Fruit fly (Drosophila melanogaster) whole organism, embryonic: Measurements from ENCODE around the gene Bx42.

Experiments used
- Atf3 ChIP-seq: fragments of 200-800 bp; sonication (Bioruptor generic); optimal IDR thresholded peaks from 3 replicates; lab custom pipeline; 2016; ENCODE audit warnings: missing biosample characterization, missing genetic modification characterization
- Atf6 ChIP-seq: fragments of 200-800 bp; sonication (Bioruptor generic); IDR thresholded peaks from 2 replicates; pipeline ENCODE4 v1.3.6; 2022; ENCODE audit warnings: missing biosample characterization, missing genetic modification characterization
- B-H2 ChIP-seq: fragments of 200-800 bp; sonication (Bioruptor generic); optimal IDR thresholded peaks from 2 replicates; lab custom pipeline; 2018; ENCODE audit warnings: missing biosample characterization, mild to moderate bottlenecking, missing genetic modification characterization
- Bdp1 ChIP-seq: fragments of 200-800 bp; sonication (Bioruptor generic); optimal IDR thresholded peaks from 3 replicates; lab custom pipeline; 2016; ENCODE audit warnings: missing biosample characterization, missing genetic modification characterization
- Bgb ChIP-seq: fragments of 200-800 bp; sonication (Bioruptor generic); IDR thresholded peaks from 2 replicates; pipeline ENCODE4 v1.3.6; 2022; ENCODE audit warnings: missing biosample characterization, missing genetic modification characterization; ENCODE audit not compliant: partially characterized antibody
- Bteb2 ChIP-seq: fragments of 200-800 bp; sonication (Bioruptor generic); optimal IDR thresholded peaks from 2 replicates; lab custom pipeline; 2016; ENCODE audit warnings: missing biosample characterization, missing genetic modification characterization
- CG11085 ChIP-seq: fragments of 200-800 bp; sonication (Bioruptor generic); IDR thresholded peaks from 2 replicates; pipeline ENCODE4 v1.3.6; 2022; ENCODE audit warnings: missing biosample characterization, missing genetic modification characterization
- CG12236 ChIP-seq: fragments of 200-800 bp; sonication (Bioruptor generic); optimal IDR thresholded peaks from 2 replicates; lab custom pipeline; 2016; ENCODE audit warnings: missing biosample characterization, missing genetic modification characterization
- CG12659 ChIP-seq: fragments of 200-800 bp; sonication (Bioruptor generic); optimal IDR thresholded peaks from 3 replicates; lab custom pipeline; 2017; ENCODE audit warnings: mild to moderate bottlenecking, missing biosample characterization, missing genetic modification reagents, missing genetic modification characterization
- CG12942 ChIP-seq: fragments of 200-800 bp; sonication (Bioruptor generic); optimal IDR thresholded peaks from 3 replicates; lab custom pipeline; 2016; ENCODE audit warnings: missing biosample characterization, missing genetic modification characterization
- CG13775 ChIP-seq: fragments of 200-800 bp; sonication (Bioruptor generic); optimal IDR thresholded peaks from 3 replicates; lab custom pipeline; 2017; ENCODE audit warnings: missing biosample characterization, mild to moderate bottlenecking, missing genetic modification characterization
- CG15269 ChIP-seq: fragments of 200-800 bp; sonication (Bioruptor generic); optimal IDR thresholded peaks from 2 replicates; lab custom pipeline; 2018; ENCODE audit warnings: missing biosample characterization, mild to moderate bottlenecking, missing genetic modification characterization, moderate library complexity
- CG17186 ChIP-seq: fragments of 200-800 bp; sonication (Bioruptor generic); optimal IDR thresholded peaks from 3 replicates; lab custom pipeline; 2017; ENCODE audit warnings: missing biosample characterization, missing genetic modification reagents, missing genetic modification characterization
- CG17359 ChIP-seq: fragments of 200-800 bp; sonication (Bioruptor generic); optimal IDR thresholded peaks from 3 replicates; lab custom pipeline; 2018; ENCODE audit warnings: missing biosample characterization, mild to moderate bottlenecking, missing genetic modification characterization, moderate library complexity
- CG2116 ChIP-seq: fragments of 200-800 bp; sonication (Bioruptor generic); optimal IDR thresholded peaks from 3 replicates; lab custom pipeline; 2018; ENCODE audit warnings: missing biosample characterization, mild to moderate bottlenecking, missing genetic modification characterization
- CG2199 ChIP-seq: fragments of 200-800 bp; sonication (Bioruptor generic); IDR thresholded peaks from 3 replicates; pipeline ENCODE4 v1.3.6; 2022; ENCODE audit warnings: missing biosample characterization, missing genetic modification characterization
- CG2678 ChIP-seq: fragments of 200-800 bp; sonication (Bioruptor generic); optimal IDR thresholded peaks from 3 replicates; lab custom pipeline; 2019; ENCODE audit warnings: missing biosample characterization, mild to moderate bottlenecking, missing genetic modification characterization, moderate library complexity
- CG30403 ChIP-seq: fragments of 200-800 bp; sonication (Bioruptor generic); optimal IDR thresholded peaks from 3 replicates; lab custom pipeline; 2016; ENCODE audit warnings: missing biosample characterization, missing genetic modification characterization
- CG33557 ChIP-seq: fragments of 200-800 bp; sonication (Bioruptor generic); optimal IDR thresholded peaks from 2 replicates; lab custom pipeline; 2019; ENCODE audit warnings: missing biosample characterization, mild to moderate bottlenecking, missing genetic modification characterization, moderate library complexity
- CG4617 ChIP-seq: fragments of 200-800 bp; sonication (Bioruptor generic); optimal IDR thresholded peaks from 3 replicates; lab custom pipeline; 2016; ENCODE audit warnings: missing biosample characterization, missing genetic modification characterization, borderline replicate concordance
- CG6689 ChIP-seq: fragments of 200-800 bp; sonication (Bioruptor generic); IDR thresholded peaks from 2 replicates; pipeline ENCODE4 v1.3.6; 2022; ENCODE audit warnings: missing biosample characterization, missing genetic modification characterization
- CG6854 ChIP-seq: fragments of 200-800 bp; sonication (Bioruptor generic); optimal IDR thresholded peaks from 3 replicates; lab custom pipeline; 2017; ENCODE audit warnings: missing biosample characterization, mild to moderate bottlenecking, missing genetic modification characterization
- CG7372 ChIP-seq: fragments of 200-800 bp; sonication (Bioruptor generic); IDR thresholded peaks from 2 replicates; pipeline ENCODE4 v1.3.6; 2022; ENCODE audit warnings: missing biosample characterization, missing genetic modification characterization
- CG7928 ChIP-seq: fragments of 200-800 bp; sonication (Bioruptor generic); optimal IDR thresholded peaks from 2 replicates; lab custom pipeline; 2017; ENCODE audit warnings: missing biosample characterization, mild to moderate bottlenecking, missing genetic modification characterization
- CG7963 ChIP-seq: fragments of 200-800 bp; sonication (Bioruptor generic); IDR thresholded peaks from 3 replicates; pipeline ENCODE4 v1.3.6; 2022; ENCODE audit warnings: missing biosample characterization, missing genetic modification characterization; ENCODE audit not compliant: partially characterized antibody
- Dref ChIP-seq: fragments of 200-800 bp; sonication (Bioruptor generic); IDR thresholded peaks from 2 replicates; pipeline ENCODE4 v1.3.6; 2022; ENCODE audit warnings: missing biosample characterization, missing genetic modification characterization
- ERR ChIP-seq: fragments of 200-800 bp; sonication (Bioruptor generic); optimal IDR thresholded peaks from 2 replicates; lab custom pipeline; 2016; ENCODE audit warnings: missing biosample characterization, missing genetic modification characterization
- Elba2 ChIP-seq: fragments of 200-800 bp; sonication (Bioruptor generic); optimal IDR thresholded peaks from 3 replicates; lab custom pipeline; 2016; ENCODE audit warnings: missing biosample characterization, missing genetic modification characterization
- MTF-1 ChIP-seq: fragments of 200-800 bp; sonication (Bioruptor generic); optimal IDR thresholded peaks from 2 replicates; lab custom pipeline; 2018; ENCODE audit warnings: missing biosample characterization, mild to moderate bottlenecking, missing genetic modification characterization, borderline replicate concordance
- Mes4 ChIP-seq: fragments of 200-800 bp; sonication (Bioruptor generic); optimal IDR thresholded peaks from 2 replicates; lab custom pipeline; 2016; ENCODE audit warnings: missing biosample characterization, missing genetic modification characterization
- Oaz ChIP-seq: fragments of 200-800 bp; sonication (Bioruptor generic); IDR thresholded peaks from 2 replicates; pipeline ENCODE4 v1.3.6; 2022; ENCODE audit warnings: missing biosample characterization, missing genetic modification characterization
- Oli ChIP-seq: fragments of 200-800 bp; sonication (Bioruptor generic); optimal IDR thresholded peaks from 2 replicates; lab custom pipeline; 2018; ENCODE audit warnings: missing biosample characterization, mild to moderate bottlenecking, missing genetic modification characterization, moderate library complexity
- Poxn ChIP-seq: fragments of 200-800 bp; sonication (Bioruptor generic); IDR thresholded peaks from 2 replicates; pipeline ENCODE4 v1.3.6; 2022; ENCODE audit warnings: missing biosample characterization, missing genetic modification characterization
- Rx ChIP-seq: fragments of 200-800 bp; sonication (Bioruptor generic); IDR thresholded peaks from 2 replicates; pipeline ENCODE4 v1.3.6; 2022; ENCODE audit warnings: missing biosample characterization, missing genetic modification characterization
- cg ChIP-seq: fragments of 200-800 bp; sonication (Bioruptor generic); optimal IDR thresholded peaks from 3 replicates; lab custom pipeline; 2019; ENCODE audit warnings: missing biosample characterization, mild to moderate bottlenecking, missing genetic modification characterization, moderate library complexity
- dysf ChIP-seq: fragments of 200-800 bp; sonication (Bioruptor generic); IDR thresholded peaks from 3 replicates; pipeline ENCODE4 v1.3.6; 2022; ENCODE audit warnings: missing biosample characterization, missing genetic modification characterization
- en ChIP-seq: fragments of 200-800 bp; sonication (Bioruptor generic); optimal IDR thresholded peaks from 2 replicates; lab custom pipeline; 2016; ENCODE audit warnings: missing biosample characterization, missing genetic modification characterization
- fd96Cb ChIP-seq: fragments of 200-800 bp; sonication (Bioruptor generic); optimal IDR thresholded peaks from 2 replicates; lab custom pipeline; 2018; ENCODE audit warnings: missing biosample characterization, mild to moderate bottlenecking, missing genetic modification characterization, moderate library complexity
- grau ChIP-seq: fragments of 200-800 bp; optimal IDR thresholded peaks from 3 replicates; lab custom pipeline; 2019; ENCODE audit warnings: missing biosample characterization, mild to moderate bottlenecking, missing genetic modification characterization, moderate library complexity
- ham ChIP-seq: fragments of 200-800 bp; sonication (Bioruptor generic); IDR thresholded peaks from 2 replicates; pipeline ENCODE4 v1.3.6; 2022; ENCODE audit warnings: missing biosample characterization, missing genetic modification characterization
- hb ChIP-seq: fragments of 200-800 bp; sonication (Bioruptor generic); IDR thresholded peaks from 3 replicates; pipeline ENCODE4 v1.3.6; 2022; ENCODE audit warnings: missing biosample characterization, missing genetic modification characterization; ENCODE audit not compliant: partially characterized antibody
- lmd ChIP-seq: fragments of 200-800 bp; sonication (Bioruptor generic); IDR thresholded peaks from 2 replicates; pipeline ENCODE4 v1.3.6; 2022; ENCODE audit warnings: missing biosample characterization, missing genetic modification characterization
- odd ChIP-seq: fragments of 200-800 bp; sonication (Bioruptor generic); optimal IDR thresholded peaks from 2 replicates; lab custom pipeline; 2017; ENCODE audit warnings: missing biosample characterization, mild to moderate bottlenecking, missing genetic modification characterization
- org-1 ChIP-seq: fragments of 200-800 bp; sonication (Bioruptor generic); optimal IDR thresholded peaks from 2 replicates; lab custom pipeline; 2017; ENCODE audit warnings: missing biosample characterization, missing genetic modification characterization
- pb ChIP-seq: fragments of 200-800 bp; sonication (Bioruptor generic); optimal IDR thresholded peaks from 3 replicates; lab custom pipeline; 2016; ENCODE audit warnings: missing biosample characterization, missing genetic modification characterization
- peb ChIP-seq: fragments of 200-800 bp; sonication (Bioruptor generic); IDR thresholded peaks from 2 replicates; pipeline ENCODE4 v1.3.6; 2022; ENCODE audit warnings: missing biosample characterization, missing genetic modification characterization
- phol ChIP-seq: fragments of 200-800 bp; sonication (Bioruptor generic); optimal IDR thresholded peaks from 3 replicates; lab custom pipeline; 2018; ENCODE audit warnings: missing biosample characterization, mild to moderate bottlenecking, missing genetic modification characterization, moderate library complexity
- pzg ChIP-seq: fragments of 200-800 bp; sonication (Bioruptor generic); optimal IDR thresholded peaks from 3 replicates; lab custom pipeline; 2018; ENCODE audit warnings: missing biosample characterization, mild to moderate bottlenecking, missing genetic modification characterization, moderate library complexity
- sr ChIP-seq: fragments of 200-800 bp; sonication (Bioruptor generic); IDR thresholded peaks from 3 replicates; pipeline ENCODE4 v1.3.6; 2022; ENCODE audit warnings: missing biosample characterization, missing genetic modification characterization
- ttk ChIP-seq: fragments of 200-800 bp; sonication (Bioruptor generic); IDR thresholded peaks from 2 replicates; pipeline ENCODE4 v2.1.2; 2022; ENCODE audit warnings: missing biosample characterization, missing genetic modification characterization

Bx42 gene

dm6 chrX:9075641-9076324 lies 30.6 kb downstream of the Bx42 start (continued):
- no peak for TF ChIP-seq ERR (GFP tag; lab: Kevin White, UChicago)
- no peak for TF ChIP-seq pzg (GFP tag; lab: Kevin White, UChicago)
- TF ChIP-seq Poxn (GFP tag; lab: Robert Waterston, UW), result no peak
- no peak for TF ChIP-seq Atf6
- TF ChIP-seq Bdp1, result no peak
- TF ChIP-seq Oaz (GFP tag; lab: Robert Waterston, UW), result no peak
- TF ChIP-seq phol (tag; lab: Kevin White, UChicago), result peak; percentile 36
- TF ChIP-seq Bteb2, result no peak
- TF ChIP-seq Mes4 (GFP tag; lab: Kevin White, UChicago), result no peak
- no peak for TF ChIP-seq Bgb (GFP tag; lab: Robert Waterston, UW)
- TF ChIP-seq fd96Cb (tag; lab: Kevin White, UChicago), result peak; percentile 11
- no peak for TF ChIP-seq CG17359
- TF ChIP-seq CG7963, result no peak
- TF ChIP-seq pb, result no peak
- TF ChIP-seq CG11085 (GFP tag; lab: Robert Waterston, UW), result no peak
- TF ChIP-seq ham (GFP tag; lab: Robert Waterston, UW), result no peak
- no peak for TF ChIP-seq Rx
- TF ChIP-seq Elba2 (GFP tag; lab: Kevin White, UChicago), result no peak
- no peak for TF ChIP-seq sr (GFP tag; lab: Robert Waterston, UW)
- no peak for TF ChIP-seq CG17186 (GFP tag; lab: Kevin White, UChicago)
- no peak for TF ChIP-seq grau (tag; lab: Kevin White, UChicago)
- peak; percentile 35 for TF ChIP-seq CG2678 (tag; lab: Kevin White, UChicago)
- TF ChIP-seq ttk (GFP tag; lab: Robert Waterston, UW), result no peak
- TF ChIP-seq CG12659 (GFP tag; lab: Kevin White, UChicago), result no peak
- TF ChIP-seq CG15269 (tag; lab: Kevin White, UChicago), result peak; percentile 5
- peak; percentile 2 for TF ChIP-seq odd (GFP tag; lab: Kevin White, UChicago)
- no peak for TF ChIP-seq hb (GFP tag; lab: Robert Waterston, UW)
- TF ChIP-seq CG12236 (GFP tag; lab: Kevin White, UChicago), result no peak
- peak; percentile 16 for TF ChIP-seq Oli
- TF ChIP-seq CG30403 (GFP tag; lab: Kevin White, UChicago), result peak; percentile 32
- no peak for TF ChIP-seq CG2116 (GFP tag; lab: Kevin White, UChicago)
- no peak for TF ChIP-seq peb (GFP tag; lab: Robert Waterston, UW)
- no peak for TF ChIP-seq Dref (GFP tag; lab: Robert Waterston, UW)
- no peak for TF ChIP-seq CG6689 (GFP tag; lab: Robert Waterston, UW)
- TF ChIP-seq dysf, result 0 out of 3 replicates have a peak, but pooled peaks have one; percentile 30
- peak; percentile 33; the same call in 1 of the 2 replicates for TF ChIP-seq CG7372
- TF ChIP-seq CG7928 (GFP tag; lab: Kevin White, UChicago), result no peak
- no peak for TF ChIP-seq B-H2 (GFP tag; lab: Kevin White, UChicago)
- TF ChIP-seq org-1 (GFP tag; lab: Kevin White, UChicago), result no peak
- no peak for TF ChIP-seq cg (GFP tag; lab: Kevin White, UChicago)
- no peak for TF ChIP-seq CG33557
- no peak for TF ChIP-seq CG2199
- no peak for TF ChIP-seq CG6854 (GFP tag; lab: Kevin White, UChicago)
- TF ChIP-seq CG4617, result no peak
- TF ChIP-seq CG13775 (GFP tag; lab: Kevin White, UChicago), result no peak
- no peak for TF ChIP-seq en (GFP tag; lab: Kevin White, UChicago)
- no peak for TF ChIP-seq MTF-1 (GFP tag; lab: Kevin White, UChicago)
- peak; percentile 51 for TF ChIP-seq Atf3 (GFP tag; lab: Kevin White, UChicago)
- no peak for TF ChIP-seq lmd (GFP tag; lab: Robert Waterston, UW)
- no peak for TF ChIP-seq CG12942 (GFP tag; lab: Kevin White, UChicago)
